Fruit fly (Drosophila melanogaster) whole organism: ENCODE results near the gene Trf.

Experiments used
- EcR ChIP-seq, 2 experiments: fragments of >200 bp; optimal IDR thresholded peaks; 2 replicates each; lab custom pipeline; 2017; ENCODE audit warnings: missing biosample characterization in 2 of 2, missing genetic modification characterization in 2 of 2, missing genetic modification reagents in 2 of 2
- usp ChIP-seq: fragments of >200 bp; optimal IDR thresholded peaks from 2 replicates; lab custom pipeline; 2017; ENCODE audit warnings: missing biosample characterization, missing genetic modification characterization, mixed read lengths

- TF ChIP-seq EcR (GFP tag; optimal IDR thresholded peaks at IDR 0.05; lab: Kevin White, UChicago) (no peak), usp (GFP tag; lab: Kevin White, UChicago) (no peak)
These were observed at the start of gene Trf, which contains the start of gene MED20 for dm6 chr2L:8072692-8073091.
